Worm (Caenorhabditis elegans): ENCODE results near the gene btf-1.

Gene btf-1

DNA sequence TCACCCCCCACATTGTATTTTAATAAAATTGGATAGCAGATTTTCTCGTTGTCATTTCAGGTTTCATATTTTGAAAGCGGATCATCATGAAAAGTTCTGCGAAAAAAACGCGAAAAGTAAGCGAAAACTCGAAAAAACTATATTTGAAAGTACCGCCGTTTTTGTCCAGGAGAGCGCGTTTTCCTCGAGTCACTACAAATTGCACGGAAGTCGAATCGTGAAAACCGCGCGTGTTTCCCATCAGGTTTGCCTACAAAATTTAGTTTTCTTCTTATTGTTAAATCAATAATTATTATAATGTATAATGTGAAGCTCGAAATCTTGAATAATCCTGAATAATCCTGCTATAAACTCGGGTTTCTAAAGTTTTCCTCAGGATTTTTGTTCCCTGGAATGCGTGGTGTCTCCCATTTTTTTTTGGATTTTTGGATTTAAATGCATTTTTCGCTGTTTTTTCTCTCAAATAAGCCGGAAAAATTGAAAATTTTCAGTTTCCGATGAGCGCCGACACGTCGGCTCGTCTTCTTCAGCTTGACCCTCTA is at the start of gene btf-1:
Gene btf-1, plus strand, starts transcription at position 492 of the 542 bp plus-strand sequence.
- no peak for TF ChIP-seq unc-62 (GFP tag; optimal IDR thresholded peaks at IDR 0.05)

DNA sequence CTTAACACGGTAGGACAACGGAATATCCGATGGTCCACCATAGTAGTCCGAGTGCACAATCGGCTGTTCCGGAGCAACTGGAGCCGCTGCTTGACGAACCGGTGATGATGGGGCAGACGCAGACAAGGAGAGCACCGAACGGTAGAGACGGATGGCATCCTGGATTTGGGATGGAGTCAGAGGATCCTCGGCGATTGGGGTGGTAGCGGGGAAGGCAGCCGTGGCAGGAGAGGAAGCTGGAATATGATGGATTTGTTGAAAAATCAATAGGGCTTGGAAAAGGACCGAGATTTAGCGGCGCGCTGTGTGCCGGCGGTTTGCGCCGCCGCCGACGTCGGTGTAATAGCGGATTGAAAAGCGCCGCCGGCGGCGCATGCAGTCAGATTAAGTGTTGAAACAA is 47.6 kb upstream of the btf-1 start:
- no peak for TF ChIP-seq unc-62 (GFP tag; optimal IDR thresholded peaks at IDR 0.05)

DNA sequence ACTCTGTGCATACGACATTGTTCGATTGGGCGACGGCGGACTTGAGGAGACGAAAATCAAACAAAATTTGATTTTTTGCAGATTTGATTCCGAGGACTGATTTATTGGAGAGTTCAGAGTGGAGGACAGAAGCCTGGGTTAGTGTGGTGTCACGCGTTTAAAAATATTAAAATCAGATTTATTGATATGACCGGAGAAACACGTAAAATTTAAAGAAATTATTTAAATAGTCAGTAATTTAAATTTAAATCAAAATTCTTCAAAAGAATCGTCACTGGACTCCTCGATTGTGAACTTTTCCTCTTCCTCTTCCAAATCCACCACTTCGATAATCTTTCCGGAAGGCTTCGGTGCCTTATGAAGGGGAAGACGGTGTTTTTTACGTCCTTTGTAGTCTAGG is 46.7 kb upstream of the btf-1 start, which contains the start of gene spe-18:
Gene spe-18, minus strand, starts transcription at position 101 of the 400 bp plus-strand sequence.
- no peak for TF ChIP-seq unc-62 (GFP tag; optimal IDR thresholded peaks at IDR 0.05)

DNA sequence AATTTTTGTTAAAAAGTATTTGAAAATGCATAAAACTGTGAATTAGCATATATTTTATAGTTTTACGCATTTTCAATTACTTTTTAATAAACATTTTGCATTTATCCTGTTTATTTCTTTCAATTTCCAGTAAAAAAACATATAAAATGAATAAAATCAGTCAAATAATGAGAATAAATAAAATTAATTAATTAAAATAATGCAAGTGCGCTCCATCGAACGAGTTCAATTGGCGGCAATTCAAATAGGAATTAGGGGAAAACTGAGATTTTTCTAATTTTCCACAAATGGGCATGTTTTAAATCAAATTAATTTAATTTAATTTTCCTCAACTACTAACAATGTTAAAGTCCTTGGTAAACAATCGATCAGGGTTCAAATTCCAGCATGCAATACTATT is 43.9 kb upstream of the btf-1 start:
- TF ChIP-seq unc-62 (GFP tag; optimal IDR thresholded peaks at IDR 0.05) = no peak

DNA sequence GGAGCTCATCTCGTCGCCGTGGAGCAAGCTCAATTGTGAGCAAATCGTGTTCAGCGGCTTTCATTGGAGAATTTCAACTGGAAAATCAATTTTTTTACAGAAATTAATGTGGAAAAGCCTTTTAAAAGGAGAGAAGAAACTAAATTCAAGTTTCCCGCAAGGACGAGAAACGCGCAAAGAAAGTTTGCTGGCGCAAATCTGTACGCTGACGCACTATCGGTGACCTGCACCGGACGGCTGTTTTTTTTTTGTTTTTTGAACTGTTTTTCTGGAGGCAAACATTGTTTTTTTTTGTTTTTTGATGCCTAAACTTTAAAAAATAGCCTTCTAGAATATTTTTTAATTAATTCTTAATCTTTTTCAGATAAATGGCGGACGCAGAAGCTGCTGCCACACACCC is 43.0 kb upstream of the btf-1 start, which contains the start of the genes hpr-17 and F32A11.1:
Gene hpr-17, minus strand, starts transcription at position 77 of the 400 bp plus-strand sequence.
Gene F32A11.1, plus strand, starts transcription at position 359 of the 400 bp plus-strand sequence.
- TF ChIP-seq unc-62 (GFP tag; optimal IDR thresholded peaks at IDR 0.05) = no peak

DNA sequence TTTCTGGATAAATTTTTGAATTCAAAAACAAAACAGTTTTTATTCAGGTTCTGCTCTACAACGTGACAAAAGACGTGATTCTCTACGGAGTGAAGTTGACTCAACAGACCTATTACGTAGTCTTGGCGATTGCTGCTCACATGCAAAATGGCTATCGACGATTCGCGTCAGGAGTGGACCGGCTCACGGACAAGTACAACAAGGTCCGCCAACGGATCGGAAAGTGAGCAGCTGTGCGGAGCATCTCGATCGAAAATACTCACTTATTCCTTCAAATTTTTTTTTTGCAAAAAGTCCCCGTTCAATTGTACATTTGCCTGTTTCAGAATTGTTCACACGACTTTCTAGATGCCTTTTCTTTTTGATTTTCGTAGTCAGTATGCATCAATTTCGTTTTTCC is 40.1 kb upstream of the btf-1 start:
- TF ChIP-seq unc-62 (GFP tag; optimal IDR thresholded peaks at IDR 0.05) = no peak

DNA sequence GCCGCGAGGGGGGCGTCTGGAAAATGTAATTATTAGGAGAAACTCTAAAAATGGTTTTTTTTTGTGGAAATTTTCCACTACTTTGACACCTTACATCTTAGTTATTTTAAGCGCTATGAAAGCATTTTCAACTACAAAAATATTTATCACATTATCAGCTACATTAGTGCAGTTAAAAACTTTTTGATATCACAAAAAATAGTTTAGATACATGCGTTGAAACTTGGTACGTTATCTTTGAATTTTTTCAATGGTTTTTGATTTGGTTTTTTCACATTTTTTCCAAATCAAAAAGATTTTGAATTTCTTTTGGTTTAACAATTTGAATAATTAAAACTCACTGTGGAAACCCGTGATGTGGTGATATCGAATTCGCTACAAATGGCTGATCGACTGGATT is 37.0 kb upstream of the btf-1 start:
- TF ChIP-seq unc-62 (GFP tag; optimal IDR thresholded peaks at IDR 0.05) = no peak

DNA sequence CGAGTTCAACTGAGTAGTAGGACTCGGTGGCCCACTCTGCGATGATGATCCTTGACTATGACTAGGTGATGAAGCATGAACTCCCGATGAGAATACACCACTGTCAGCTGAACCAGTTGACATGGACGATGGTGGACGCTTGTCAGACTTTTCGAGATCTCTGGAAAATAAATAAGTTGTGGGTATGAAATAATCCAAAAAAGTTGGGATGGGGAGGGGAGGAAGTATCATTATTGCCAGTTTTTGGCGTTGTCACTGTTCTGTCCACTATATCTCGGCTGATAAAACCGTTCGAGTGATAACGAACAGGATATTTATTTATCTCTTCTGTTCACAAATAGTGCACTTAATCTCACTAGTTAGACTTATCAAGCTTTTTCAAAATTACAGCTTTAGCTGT is 35.9 kb upstream of the btf-1 start:
- no peak for TF ChIP-seq unc-62 (GFP tag; optimal IDR thresholded peaks at IDR 0.05)

DNA sequence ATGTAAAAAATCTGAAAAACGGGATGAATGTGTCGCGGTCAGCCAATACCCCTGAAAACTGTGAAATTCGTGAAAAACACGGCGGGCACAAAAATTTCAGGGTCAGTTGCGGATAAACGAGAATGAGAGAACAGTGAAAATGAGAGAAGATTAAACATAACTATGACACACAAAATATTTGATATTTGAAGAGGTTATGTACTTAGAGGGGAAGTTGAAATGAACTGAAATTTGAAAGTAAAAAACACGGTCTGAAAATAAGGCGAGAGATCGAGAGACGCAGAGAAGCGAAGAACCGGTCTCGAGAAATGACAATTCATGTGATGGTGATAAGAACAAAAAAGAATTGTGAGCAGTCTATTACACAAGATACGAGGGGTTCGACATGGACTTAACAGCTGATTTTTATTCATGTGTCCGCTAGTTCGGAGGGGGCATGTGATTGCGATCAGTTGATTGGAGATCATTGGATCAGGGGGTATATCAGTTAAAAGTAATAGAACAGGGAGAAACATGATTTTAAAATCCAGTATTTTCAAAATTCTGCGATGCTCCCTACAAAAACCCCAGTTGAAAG is 34.2 kb upstream of the btf-1 start, which contains the start of gene moe-3:
Gene moe-3, minus strand, starts transcription at position 51 of the 577 bp plus-strand sequence.
- no peak for TF ChIP-seq unc-62 (GFP tag; optimal IDR thresholded peaks at IDR 0.05)

DNA sequence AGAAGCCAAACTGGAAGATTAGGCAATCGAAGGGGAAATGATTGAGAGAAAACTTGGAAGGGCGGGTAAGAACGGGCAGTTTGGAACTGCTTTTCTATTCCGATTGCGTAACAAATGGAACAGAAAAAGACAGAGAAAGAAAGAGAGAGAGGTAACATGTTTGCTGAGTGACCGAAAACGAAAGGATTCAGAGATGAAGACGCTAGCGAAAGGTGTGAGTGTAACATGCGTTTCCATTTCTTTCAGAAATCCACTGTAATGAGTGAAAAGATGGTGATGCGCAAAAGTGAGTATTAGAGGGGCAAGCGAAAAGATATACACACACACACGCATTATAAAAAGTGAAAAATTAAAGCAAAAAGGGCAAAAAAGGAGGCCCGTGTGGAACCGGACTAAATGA is 32.5 kb upstream of the btf-1 start:
- no peak for TF ChIP-seq unc-62 (GFP tag; optimal IDR thresholded peaks at IDR 0.05)

DNA sequence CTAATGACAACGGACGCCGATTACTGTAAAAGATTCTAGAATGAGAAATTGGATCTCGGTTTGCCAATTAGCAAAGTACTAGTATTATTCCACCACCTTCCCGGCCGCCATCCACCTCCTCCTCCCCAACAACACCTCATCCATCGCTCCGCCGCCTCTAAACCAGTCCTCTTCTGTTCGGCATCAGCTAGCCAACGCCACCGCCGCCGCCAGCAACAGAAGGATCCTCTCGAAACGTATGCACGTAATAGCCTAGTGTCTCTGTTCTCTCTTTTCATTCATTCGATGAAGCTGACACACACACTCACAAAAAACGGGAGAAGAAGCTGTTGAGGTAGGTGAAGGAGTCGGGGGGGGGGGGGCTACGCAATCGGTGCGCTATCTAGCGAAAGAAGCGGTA is 29.3 kb upstream of the btf-1 start:
- TF ChIP-seq unc-62 (GFP tag; optimal IDR thresholded peaks at IDR 0.05) = no peak

DNA sequence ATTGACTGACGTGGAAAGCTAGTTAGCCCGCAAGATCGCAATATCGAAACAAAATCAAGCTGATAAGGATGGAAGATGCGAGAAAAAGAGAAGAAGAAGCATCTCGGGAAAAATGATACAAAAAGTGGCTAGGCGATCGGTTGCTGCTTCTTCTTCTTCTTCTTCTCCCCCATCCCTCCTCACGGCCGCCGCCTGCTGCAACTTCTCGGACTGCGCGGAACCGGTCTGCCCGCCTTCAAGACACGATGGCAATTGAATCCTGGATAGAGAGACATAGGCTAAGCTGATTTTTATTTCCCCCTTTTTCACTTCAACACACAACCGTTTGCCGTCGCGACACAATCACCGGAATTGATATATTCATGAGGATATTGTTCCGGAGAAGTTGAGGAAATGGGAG is 25.5 kb upstream of the btf-1 start:
- TF ChIP-seq unc-62 (GFP tag; optimal IDR thresholded peaks at IDR 0.05) = no peak

DNA sequence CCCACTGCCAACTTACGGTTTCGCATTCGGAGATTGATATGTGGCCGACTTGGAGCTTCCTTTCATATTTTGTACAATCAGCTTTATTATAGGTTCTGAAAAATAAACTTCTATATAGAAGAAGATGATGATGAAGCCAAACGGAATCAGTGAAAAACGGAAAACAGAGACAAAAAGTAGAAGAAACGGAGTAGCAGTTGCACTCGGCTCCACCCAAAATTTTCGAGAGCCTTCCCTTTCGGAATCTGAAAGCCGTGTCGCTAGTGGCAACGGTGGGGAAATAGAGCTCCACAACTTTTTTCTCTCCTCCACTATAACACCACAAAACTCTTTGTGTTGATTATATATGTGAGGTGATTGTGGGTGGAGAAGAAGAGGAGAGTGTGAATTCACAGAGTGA is 18.5 kb upstream of the btf-1 start, which contains the start of gene W09H1.1:
Gene W09H1.1, minus strand, starts transcription at position 101 of the 400 bp plus-strand sequence.
- TF ChIP-seq unc-62 (GFP tag; optimal IDR thresholded peaks at IDR 0.05) = no peak

DNA sequence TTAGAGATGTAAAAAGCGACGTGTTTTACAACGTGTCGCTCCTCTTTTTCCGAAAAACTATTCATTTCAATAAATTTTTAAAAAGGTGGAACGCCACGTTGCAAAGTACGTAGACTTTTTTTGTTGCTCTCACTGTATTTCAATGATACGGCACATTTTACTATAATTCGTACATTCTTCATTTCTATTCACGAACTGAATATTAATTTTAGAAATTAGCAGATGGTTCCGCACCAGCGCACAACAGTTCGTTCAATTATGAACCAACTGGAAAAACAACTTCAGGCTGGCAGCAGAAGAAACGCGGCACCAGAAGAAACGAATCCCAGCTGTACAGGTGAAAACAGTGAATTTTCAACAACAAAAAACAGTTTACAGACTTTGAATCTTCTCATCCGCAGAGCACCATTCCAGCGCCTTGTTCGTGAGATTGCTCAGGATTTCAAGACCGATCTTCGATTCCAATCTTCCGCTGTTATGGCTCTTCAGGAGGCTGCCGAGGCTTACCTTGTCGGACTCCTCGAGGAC is 16.7 kb upstream of the btf-1 start, which contains the start of the genes W09H1.4 and his-73:
Gene W09H1.4, plus strand, starts transcription at position 301 of the 528 bp plus-strand sequence.
Gene his-73, plus strand, starts transcription at position 478 of the 528 bp plus-strand sequence.
- no peak for TF ChIP-seq unc-62 (GFP tag; optimal IDR thresholded peaks at IDR 0.05)

DNA sequence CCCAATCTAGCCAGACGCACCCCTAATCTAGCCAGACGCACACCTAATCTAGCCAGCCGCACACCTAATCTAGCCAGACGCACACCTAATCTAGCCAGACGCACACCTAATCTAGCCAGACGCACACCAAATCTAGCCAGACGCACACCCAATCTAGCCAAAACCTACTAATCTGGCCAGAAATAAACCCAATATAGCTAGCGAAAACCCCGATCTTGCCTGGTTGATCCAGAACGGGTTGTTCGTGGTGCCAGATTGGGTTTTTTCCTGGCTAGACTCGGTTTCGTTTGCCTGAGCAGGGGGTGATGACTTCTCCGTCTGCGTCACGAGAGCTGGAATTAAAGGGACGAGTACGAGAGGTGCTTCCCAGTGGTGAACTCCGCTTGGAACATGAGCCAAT is 15.8 kb upstream of the btf-1 start, which contains the start of gene W09H1.3:
Gene W09H1.3, plus strand, starts transcription at position 301 of the 400 bp plus-strand sequence.
- TF ChIP-seq unc-62 (GFP tag; optimal IDR thresholded peaks at IDR 0.05) = no peak

DNA sequence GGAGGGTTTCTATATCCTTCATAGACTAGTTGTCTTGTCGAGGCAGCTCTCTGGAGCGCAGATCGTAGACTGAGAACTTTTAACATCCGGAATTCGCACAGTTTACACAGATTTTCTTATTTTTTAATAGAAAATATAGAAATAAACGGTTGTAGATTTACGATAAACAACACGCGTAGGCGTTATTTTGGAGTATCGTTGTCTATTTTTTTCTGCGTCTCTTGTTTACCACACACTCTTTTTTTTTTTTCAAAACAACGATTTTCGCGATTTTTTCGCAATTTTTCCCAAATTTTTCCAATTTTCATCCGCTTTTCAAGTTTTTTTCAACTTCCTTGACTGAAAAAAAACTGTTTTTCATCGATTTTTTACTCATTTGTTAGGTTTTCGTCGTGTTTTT is 12.8 kb upstream of the btf-1 start, which contains the start of gene mecr-1:
Gene mecr-1, minus strand, starts transcription at position 127 of the 400 bp plus-strand sequence.
- TF ChIP-seq unc-62 (GFP tag; optimal IDR thresholded peaks at IDR 0.05) = no peak

DNA sequence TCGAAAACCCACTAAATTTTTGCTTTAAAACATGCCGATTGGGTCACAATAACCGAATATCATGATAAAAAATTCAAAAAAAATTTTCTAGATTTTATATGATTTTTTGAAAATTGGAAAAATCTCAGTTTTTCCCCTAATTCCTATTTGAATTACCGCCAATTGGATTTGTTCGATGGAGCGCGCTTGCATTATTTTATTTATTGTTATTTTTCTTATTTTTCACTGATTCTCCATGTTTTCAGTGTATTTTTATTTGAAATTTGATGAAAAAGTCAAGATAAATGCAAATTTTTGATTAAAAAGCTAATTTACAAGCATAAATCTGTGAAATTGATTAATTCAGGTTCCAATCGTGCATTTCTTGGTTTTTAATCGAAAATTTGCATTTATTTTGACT is 11.9 kb upstream of the btf-1 start:
- TF ChIP-seq unc-62 (GFP tag; optimal IDR thresholded peaks at IDR 0.05) = no peak
